Worm (Caenorhabditis elegans) whole organism, mixed stage, embryonic: ENCODE measurements around the gene C25E10.8.

Source experiments
- hlh-1 ChIP-seq: fragments of 150-350 bp; optimal IDR thresholded peaks from 2 replicates; lab custom pipeline; 2014; ENCODE audit warnings: missing biosample characterization, missing genetic modification reagents, missing genetic modification characterization
- sptf-1 ChIP-seq: sonication (generic microtip); optimal IDR thresholded peaks from 2 replicates; lab custom pipeline; 2017; ENCODE audit warnings: mild to moderate bottlenecking, missing genetic modification characterization, moderate library complexity, missing compliant biosample characterization
- unc-39 ChIP-seq: fragments of 150-350 bp; optimal IDR thresholded peaks from 2 replicates; lab custom pipeline; 2014; ENCODE audit warnings: missing biosample characterization, missing genetic modification characterization

DNA sequence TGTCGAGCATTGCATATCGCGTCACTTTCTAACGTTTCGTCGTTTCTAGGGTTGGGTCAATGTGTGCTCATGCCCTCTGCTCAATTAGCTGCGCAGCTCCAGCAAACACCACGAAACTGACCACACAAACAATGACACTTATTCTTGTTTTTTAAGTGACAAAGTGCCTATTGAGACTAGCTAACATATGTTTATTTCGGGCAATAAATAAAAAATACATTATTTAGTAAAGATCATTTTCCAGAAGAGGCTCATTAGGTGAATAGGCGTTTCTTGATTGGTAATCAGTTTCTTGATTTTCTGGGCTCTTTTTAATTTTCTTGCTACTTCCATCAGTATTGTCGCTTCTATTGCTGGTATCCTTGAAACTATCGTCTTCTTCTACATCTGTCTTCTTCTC is 15.8 kb upstream of the C25E10.8 start, which contains the start of gene T27E4.5:
- TF ChIP-seq sptf-1 (tag; lab: Kevin White, UChicago) (no peak), hlh-1 (tag; lab: Kevin White, UChicago) (no peak), unc-39 (tag; lab: Kevin White, UChicago) (no peak)
